Fruit fly (Drosophila melanogaster): Measurements from ENCODE around the gene larp.

The larp gene

DNA sequence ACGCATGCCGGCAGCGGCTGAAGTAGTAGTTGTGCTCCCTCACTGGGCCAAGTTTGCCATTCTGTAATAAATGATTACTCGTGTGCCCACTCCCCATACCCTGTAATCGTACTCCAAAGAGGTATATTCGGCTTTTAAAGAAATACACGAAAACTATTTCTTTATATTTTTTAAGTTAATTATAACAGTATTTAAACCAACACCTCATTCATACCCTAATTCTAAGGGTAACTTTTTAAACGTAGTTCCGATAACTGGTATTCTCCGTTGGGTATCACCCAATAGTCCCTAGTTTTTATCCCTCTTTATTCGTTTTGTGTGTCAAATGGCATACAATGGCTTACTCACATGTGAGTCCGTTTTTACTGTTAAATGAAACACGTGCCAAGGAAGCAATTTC is 41.4 kb upstream of the larp start (continued):
- peak; percentile 24 for TF ChIP-seq dmrt99B (tag; optimal IDR thresholded peaks at IDR 0.05)
- no peak for TF ChIP-seq D (optimal IDR thresholded peaks at IDR 0.05)
- no peak for TF ChIP-seq D (GFP tag; optimal IDR thresholded peaks at IDR 0.05)
- TF ChIP-seq vfl (GFP tag; optimal IDR thresholded peaks at IDR 0.05) = no peak
- TF ChIP-seq BtbVII (GFP tag; optimal IDR thresholded peaks at IDR 0.05) = no peak
- TF ChIP-seq CG16815 (GFP tag; optimal IDR thresholded peaks at IDR 0.05) = no peak
- TF ChIP-seq cato (GFP tag; optimal IDR thresholded peaks at IDR 0.05; ENCODE audit: borderline replicate concordance) = no peak
- TF ChIP-seq sima (GFP tag; optimal IDR thresholded peaks at IDR 0.05) = no peak
- TF ChIP-seq CoRest (tag; optimal IDR thresholded peaks at IDR 0.05) = no peak
- no peak for TF ChIP-seq Ets97D (GFP tag; optimal IDR thresholded peaks at IDR 0.05)
- TF ChIP-seq CG32772 (GFP tag; IDR thresholded peaks at IDR 0.05) = peak; percentile 28; the same call in 1 of the 2 replicates
- no peak for TF ChIP-seq CG3726 (GFP tag; IDR thresholded peaks at IDR 0.05)
- TF ChIP-seq CG6175 (GFP tag; IDR thresholded peaks at IDR 0.05) = no peak
- TF ChIP-seq CG10147 (GFP tag; optimal IDR thresholded peaks at IDR 0.05) = no peak
- no peak for TF ChIP-seq CG17802 (tag; optimal IDR thresholded peaks at IDR 0.05)
- TF ChIP-seq ash1 (GFP tag; optimal IDR thresholded peaks at IDR 0.05) = no peak
- TF ChIP-seq CG2116 (GFP tag; optimal IDR thresholded peaks at IDR 0.05) = no peak
- TF ChIP-seq CG6791 (GFP tag; IDR thresholded peaks at IDR 0.05; ENCODE audit: partially characterized antibody) = no peak
- no peak for TF ChIP-seq Blimp-1 (GFP tag; optimal IDR thresholded peaks at IDR 0.05)
- TF ChIP-seq CG30020 (tag; optimal IDR thresholded peaks at IDR 0.05) = no peak
- TF ChIP-seq kah (GFP tag; optimal IDR thresholded peaks at IDR 0.05) = no peak
- no peak for TF ChIP-seq Eip74EF (GFP tag; optimal IDR thresholded peaks at IDR 0.05)
- no peak for TF ChIP-seq dan (GFP tag; IDR thresholded peaks at IDR 0.05)
- no peak for TF ChIP-seq CG17385 (GFP tag; optimal IDR thresholded peaks at IDR 0.05)
- no peak for TF ChIP-seq Dad (GFP tag; optimal IDR thresholded peaks at IDR 0.05)
- no peak for TF ChIP-seq CG9797 (GFP tag; optimal IDR thresholded peaks at IDR 0.05)
- TF ChIP-seq CG10431 (GFP tag; optimal IDR thresholded peaks at IDR 0.05) = no peak
- no peak for TF ChIP-seq Oaz (GFP tag; IDR thresholded peaks at IDR 0.05)
- no peak for TF ChIP-seq CG11085 (GFP tag; IDR thresholded peaks at IDR 0.05)
- TF ChIP-seq CG18619 (GFP tag; optimal IDR thresholded peaks at IDR 0.05) = no peak
- no peak for TF ChIP-seq CG7928 (GFP tag; optimal IDR thresholded peaks at IDR 0.05)
- TF ChIP-seq CG14710 (tag; optimal IDR thresholded peaks at IDR 0.05) = no peak
- no peak for TF ChIP-seq CG11560 (tag; IDR thresholded peaks at IDR 0.05)
- no peak for TF ChIP-seq az2 (GFP tag; optimal IDR thresholded peaks at IDR 0.05)
- TF ChIP-seq nom (GFP tag; optimal IDR thresholded peaks at IDR 0.05) = no peak
- TF ChIP-seq CG12155 (GFP tag; optimal IDR thresholded peaks at IDR 0.05) = no peak
- no peak for TF ChIP-seq otp (GFP tag; IDR thresholded peaks at IDR 0.05)
- no peak for TF ChIP-seq dmrt11E (tag; optimal IDR thresholded peaks at IDR 0.05)
- TF ChIP-seq CG14667 (GFP tag; IDR thresholded peaks at IDR 0.05) = 0 out of 2 replicates have a peak, but pooled peaks have one; percentile 8
- TF ChIP-seq pfk (GFP tag; optimal IDR thresholded peaks at IDR 0.05) = no peak
- no peak for TF ChIP-seq twi (tag; optimal IDR thresholded peaks at IDR 0.05)
- TF ChIP-seq ewg (GFP tag; optimal IDR thresholded peaks at IDR 0.05) = no peak
- TF ChIP-seq Mrtf (GFP tag; IDR thresholded peaks at IDR 0.05) = no peak
- no peak for TF ChIP-seq CG13123 (GFP tag; optimal IDR thresholded peaks at IDR 0.05)
- TF ChIP-seq Nf-YA (GFP tag; IDR thresholded peaks at IDR 0.05) = no peak
- peak; percentile 36; the same call in 1 of the 2 replicates for TF ChIP-seq E2f1 (GFP tag; IDR thresholded peaks at IDR 0.05)
- TF ChIP-seq Dek (tag; optimal IDR thresholded peaks at IDR 0.05) = no peak
- TF ChIP-seq CG1832 (GFP tag; optimal IDR thresholded peaks at IDR 0.05) = no peak
- TF ChIP-seq Sry-β (GFP tag; optimal IDR thresholded peaks at IDR 0.05) = no peak
- no peak for TF ChIP-seq HLHmδ (GFP tag; optimal IDR thresholded peaks at IDR 0.05)
- TF ChIP-seq CG4854 (GFP tag; optimal IDR thresholded peaks at IDR 0.05) = no peak

All from whole organism, embryonic.